Fruit fly (Drosophila melanogaster) whole organism, pupa: Measurements from ENCODE around the gene CG5196.

Experiments
- CG10348 ChIP-seq: fragments of 200-800 bp; sonication (Bioruptor generic); IDR thresholded peaks from 2 replicates; pipeline ENCODE4 v1.3.6; 2022; ENCODE audit warnings: missing biosample characterization, missing genetic modification characterization
- CG12605 ChIP-seq: fragments of 200-800 bp; sonication (Bioruptor generic); IDR thresholded peaks from 2 replicates; pipeline ENCODE4 v1.3.6; 2022; ENCODE audit warnings: missing biosample characterization, missing genetic modification characterization
- CG13204 ChIP-seq: fragments of 200-800 bp; sonication (Bioruptor generic); optimal IDR thresholded peaks from 2 replicates; lab custom pipeline; 2018; ENCODE audit warnings: missing biosample characterization, mild to moderate bottlenecking, missing genetic modification characterization, moderate library complexity
- CG14655 ChIP-seq: fragments of 200-800 bp; sonication (Bioruptor generic); optimal IDR thresholded peaks from 3 replicates; lab custom pipeline; 2017; ENCODE audit warnings: mild to moderate bottlenecking, missing biosample characterization, missing genetic modification reagents, missing genetic modification characterization
- CG15710 ChIP-seq: fragments of 200-800 bp; sonication (Bioruptor generic); optimal IDR thresholded peaks from 2 replicates; lab custom pipeline; 2018; ENCODE audit warnings: missing biosample characterization, mild to moderate bottlenecking, missing genetic modification characterization, moderate library complexity
- CG17806 ChIP-seq: fragments of 200-800 bp; sonication (Bioruptor generic); optimal IDR thresholded peaks from 2 replicates; lab custom pipeline; 2018; ENCODE audit warnings: missing biosample characterization, mild to moderate bottlenecking, missing genetic modification characterization, moderate library complexity
- CG32121 ChIP-seq: fragments of 200-800 bp; sonication (Bioruptor generic); IDR thresholded peaks from 2 replicates; pipeline ENCODE4 v1.3.6; 2022; ENCODE audit warnings: missing biosample characterization, missing genetic modification characterization
- CG34367 ChIP-seq: fragments of 200-800 bp; sonication (Bioruptor generic); optimal IDR thresholded peaks from 2 replicates; lab custom pipeline; 2018; ENCODE audit warnings: missing biosample characterization, mild to moderate bottlenecking, missing genetic modification characterization
- CG4496 ChIP-seq: fragments of 200-800 bp; sonication (Bioruptor generic); IDR thresholded peaks from 3 replicates; pipeline ENCODE4 v1.3.6; 2022; ENCODE audit warnings: missing biosample characterization, missing genetic modification characterization
- CG8159 ChIP-seq: fragments of 200-800 bp; sonication (Bioruptor generic); optimal IDR thresholded peaks from 3 replicates; lab custom pipeline; 2018; ENCODE audit warnings: missing biosample characterization, mild to moderate bottlenecking, missing genetic modification characterization, moderate library complexity
- CG8301 ChIP-seq: fragments of 200-800 bp; sonication (Bioruptor generic); optimal IDR thresholded peaks from 2 replicates; lab custom pipeline; 2018; ENCODE audit warnings: missing biosample characterization, mild to moderate bottlenecking, missing genetic modification characterization
- CG9948 ChIP-seq: fragments of 200-800 bp; sonication (Bioruptor generic); optimal IDR thresholded peaks from 2 replicates; lab custom pipeline; 2018; ENCODE audit warnings: missing biosample characterization, mild to moderate bottlenecking, missing genetic modification characterization, moderate library complexity
- D1 ChIP-seq: fragments of 200-800 bp; sonication (Bioruptor generic); optimal IDR thresholded peaks from 2 replicates; lab custom pipeline; 2018; ENCODE audit warnings: missing biosample characterization, mild to moderate bottlenecking, missing genetic modification characterization, moderate library complexity
- EcR ChIP-seq: fragments of 200-800 bp; sonication (Bioruptor generic); optimal IDR thresholded peaks from 3 replicates; lab custom pipeline; 2019; ENCODE audit warnings: missing biosample characterization, missing genetic modification characterization, mild to moderate bottlenecking, moderate library complexity, missing genetic modification reagents
- Ets98B ChIP-seq: fragments of 200-800 bp; sonication (Bioruptor generic); IDR thresholded peaks from 2 replicates; pipeline ENCODE4 v1.3.6; 2022; ENCODE audit warnings: missing biosample characterization, missing genetic modification characterization
- Pif1A ChIP-seq: fragments of 200-800 bp; sonication (Bioruptor generic); optimal IDR thresholded peaks from 3 replicates; lab custom pipeline; 2016; ENCODE audit warnings: missing biosample characterization, missing genetic modification characterization
- Pif1B ChIP-seq: fragments of 200-800 bp; sonication (Bioruptor generic); optimal IDR thresholded peaks from 3 replicates; lab custom pipeline; 2016; ENCODE audit warnings: missing biosample characterization, missing genetic modification characterization
- Snoo ChIP-seq: fragments of 200-800 bp; sonication (Bioruptor generic); optimal IDR thresholded peaks from 3 replicates; lab custom pipeline; 2017; ENCODE audit warnings: missing biosample characterization, mild to moderate bottlenecking, missing genetic modification characterization, inconsistent platforms
- fd96Ca ChIP-seq: fragments of 200-800 bp; sonication (Bioruptor generic); IDR thresholded peaks from 3 replicates; pipeline ENCODE4 v1.3.6; 2022; ENCODE audit warnings: missing biosample characterization, missing genetic modification characterization
- gl ChIP-seq: fragments of 200-800 bp; sonication (Bioruptor generic); optimal IDR thresholded peaks from 2 replicates; lab custom pipeline; 2018; ENCODE audit warnings: missing biosample characterization, mild to moderate bottlenecking, missing genetic modification characterization
- rn ChIP-seq: fragments of 200-800 bp; sonication (Bioruptor generic); IDR thresholded peaks from 2 replicates; pipeline ENCODE4 v1.3.6; 2022; ENCODE audit warnings: missing biosample characterization, missing genetic modification characterization

Gene CG5196

DNA sequence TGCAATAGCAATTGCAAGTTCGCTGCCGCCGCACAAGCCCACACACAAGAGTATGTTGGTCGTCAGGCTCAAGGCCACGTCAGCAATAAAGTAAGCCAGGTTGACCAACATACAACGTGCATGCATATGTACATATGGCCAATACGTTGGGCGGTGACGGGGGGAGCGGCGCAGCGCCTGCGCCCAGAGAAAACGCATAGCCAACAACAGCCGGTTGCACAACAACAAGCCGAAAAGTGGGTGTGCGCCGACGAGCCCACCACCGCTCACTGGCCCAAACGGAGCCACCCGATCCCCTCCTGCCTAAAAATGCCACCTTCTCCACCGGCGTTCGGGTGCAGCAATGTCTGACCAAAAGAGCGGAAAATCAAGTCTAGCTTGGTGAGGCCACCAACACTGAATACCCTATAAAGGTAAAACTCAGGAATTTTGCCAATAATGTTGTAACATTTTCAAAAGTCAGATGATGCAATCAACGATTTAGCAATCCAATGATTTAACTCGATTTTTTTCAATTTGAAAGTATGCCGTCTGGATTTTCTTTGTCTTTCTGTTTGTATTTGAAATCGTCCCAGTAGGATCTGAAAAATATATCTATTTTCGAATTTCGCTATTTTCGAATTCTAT is 43.9 kb downstream of the CG5196 start, which contains the start of gene CG5509:
Gene CG5509 (plus strand): TSS at position 577 of the 627 bp plus-strand sequence.
- TF ChIP-seq CG34367 (tag; lab: Kevin White, UChicago) (no peak), CG9948 (tag; lab: Kevin White, UChicago) (no peak), CG4496 (GFP tag; lab: Robert Waterston, UW) (0 out of 3 replicates have a peak, but pooled peaks have one; percentile 22), gl (tag; lab: Kevin White, UChicago) (no peak), EcR (GFP tag; lab: Kevin White, UChicago) (peak; percentile 63), Pif1B (GFP tag; lab: Kevin White, UChicago) (no peak), CG15710 (tag; lab: Kevin White, UChicago) (no peak), fd96Ca (GFP tag; lab: Robert Waterston, UW) (no peak), CG13204 (GFP tag; lab: Kevin White, UChicago) (peak; percentile 92), CG12605 (GFP tag; lab: Robert Waterston, UW) (no peak), CG10348 (GFP tag; lab: Robert Waterston, UW) (0 out of 2 replicates have a peak, but pooled peaks have one; percentile 9), Ets98B (GFP tag; lab: Robert Waterston, UW) (peak; percentile 43), rn (GFP tag; lab: Robert Waterston, UW) (no peak), CG14655 (GFP tag; lab: Kevin White, UChicago) (no peak), Pif1A (no peak), CG8301 (tag; lab: Kevin White, UChicago) (no peak), Snoo (tag; lab: Kevin White, UChicago) (no peak), CG32121 (GFP tag; lab: Robert Waterston, UW) (no peak), D1 (tag; lab: Kevin White, UChicago) (no peak), CG8159 (tag; lab: Kevin White, UChicago) (no peak), CG17806 (no peak)

DNA sequence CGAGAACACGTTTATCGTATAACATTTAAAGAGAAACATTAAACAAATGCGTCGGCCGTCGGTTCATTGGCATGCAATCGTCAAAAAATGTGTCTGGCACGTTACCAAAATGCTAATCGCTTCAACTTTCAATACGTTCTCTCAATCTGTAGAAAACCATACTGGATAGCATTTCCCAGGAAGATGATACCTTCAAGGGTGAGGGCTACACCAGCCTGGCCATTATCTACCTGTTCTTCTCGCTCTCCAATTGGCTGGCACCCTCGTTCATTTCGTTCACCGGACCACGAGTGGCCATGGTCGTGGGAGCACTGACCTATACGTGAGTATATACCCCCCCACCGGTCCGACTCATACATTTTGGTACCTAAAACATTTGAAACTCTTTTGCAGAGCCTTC is 46.4 kb downstream of the CG5196 start:
- TF ChIP-seq EcR (GFP tag; lab: Kevin White, UChicago): peak; percentile 77
- TF ChIP-seq CG4496 (GFP tag; lab: Robert Waterston, UW): no peak

DNA sequence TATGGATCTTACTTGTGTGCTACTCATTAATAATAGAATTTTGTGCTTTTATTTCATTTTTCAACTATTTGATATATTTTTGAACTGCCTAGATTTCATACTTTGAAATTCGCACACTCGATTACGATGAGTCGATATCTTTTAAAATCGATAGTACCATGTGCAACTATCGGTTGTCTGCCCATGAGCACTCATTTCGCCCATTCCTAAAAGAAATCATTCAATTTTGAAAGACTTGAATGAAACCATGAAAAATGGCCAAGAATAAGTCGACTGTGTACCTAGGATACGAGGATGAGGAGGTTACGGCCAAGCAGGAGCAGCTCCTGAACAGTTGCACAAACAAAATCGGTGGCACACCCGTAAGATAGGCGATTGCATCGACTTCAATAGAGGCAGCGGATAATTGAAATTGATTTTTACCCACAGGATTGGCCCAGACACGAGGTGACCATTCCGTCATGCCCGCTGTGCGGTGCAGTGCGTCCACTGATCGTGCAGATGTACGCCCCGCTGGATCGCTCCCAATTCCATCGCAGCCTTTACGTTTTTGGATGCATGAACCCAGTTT is 48.3 kb downstream of the CG5196 start, which contains the start of gene trus:
Gene trus (plus strand): TSS at position 204 of the 571 bp plus-strand sequence.
- TF ChIP-seq Pif1A: no peak
- no peak for TF ChIP-seq EcR (GFP tag; lab: Kevin White, UChicago)
- TF ChIP-seq CG14655 (GFP tag; lab: Kevin White, UChicago): no peak
- no peak for TF ChIP-seq CG8301 (tag; lab: Kevin White, UChicago)
- no peak for TF ChIP-seq CG9948 (tag; lab: Kevin White, UChicago)

DNA sequence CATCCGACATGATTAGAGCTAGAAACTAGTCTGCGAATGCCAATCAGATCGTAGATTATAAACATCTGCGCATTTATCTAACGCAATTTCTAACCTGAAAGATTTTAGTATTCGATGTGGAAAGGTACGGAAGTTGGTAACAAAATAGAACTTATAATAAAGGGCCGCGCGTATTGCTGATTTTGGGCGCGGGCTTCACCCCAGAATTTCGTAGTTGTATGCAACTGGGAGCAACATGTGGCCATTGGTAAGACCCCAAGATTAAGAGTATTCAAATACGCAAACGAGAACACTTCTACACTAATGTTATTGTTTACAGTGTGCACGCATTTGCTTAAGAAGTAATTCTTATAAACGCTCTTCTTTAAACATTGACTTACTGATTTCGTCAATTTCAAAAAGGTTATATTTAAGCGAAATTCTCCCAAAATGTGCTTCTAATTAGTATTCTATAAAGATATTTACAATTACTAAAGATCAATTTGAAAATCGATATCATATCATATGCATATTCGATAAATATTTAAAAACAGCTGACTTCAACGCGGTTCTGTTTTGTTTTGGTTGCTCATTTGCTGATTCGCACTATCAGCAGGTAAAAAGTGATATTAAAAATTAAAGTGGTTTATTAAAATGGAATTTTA is 51.9 kb downstream of the CG5196 start, which contains the start of the genes CG5961 and Polr3C:
Gene CG5961 (minus strand): TSS at position 416 of the 644 bp plus-strand sequence.
Gene Polr3C (plus strand): TSS at position 536 of the 644 bp plus-strand sequence.
- no peak for TF ChIP-seq CG13204 (GFP tag; lab: Kevin White, UChicago)
- no peak for TF ChIP-seq Snoo (tag; lab: Kevin White, UChicago)
- no peak for TF ChIP-seq CG34367 (tag; lab: Kevin White, UChicago)
- TF ChIP-seq CG9948 (tag; lab: Kevin White, UChicago): no peak
- TF ChIP-seq EcR (GFP tag; lab: Kevin White, UChicago): no peak
- TF ChIP-seq CG8159 (tag; lab: Kevin White, UChicago): no peak
- no peak for TF ChIP-seq Ets98B (GFP tag; lab: Robert Waterston, UW)
- TF ChIP-seq CG14655 (GFP tag; lab: Kevin White, UChicago): no peak
